5 worm cellular contexts compared by ENCODE assay signal in genomic region chrV:11858299-11858698, ce11.
TF ChIP-seq lines count a peak whose summit lies in the region.

No protein-coding gene starts in this region.

TF ChIP-seq in whole organism, L1 larva, 84 proteins besides CTCF, POLR2A, EP300 and RAD21 (continues in another document):
- TF ChIP-seq zag-1 (tag; optimal IDR thresholded peaks at IDR 0.05; lab: Kevin White, UChicago) = no peak
- TF ChIP-seq lin-14 (GFP tag; optimal IDR thresholded peaks at IDR 0.05; lab: Kevin White, UChicago) = peak; percentile 45
- TF ChIP-seq nhr-76 (tag; optimal IDR thresholded peaks at IDR 0.05; lab: Kevin White, UChicago) = no peak
- TF ChIP-seq egl-13 (tag; optimal IDR thresholded peaks at IDR 0.05; lab: Kevin White, UChicago) = no peak
- peak; percentile 23 for TF ChIP-seq snu-23 (GFP tag; optimal IDR thresholded peaks at IDR 0.05; lab: Kevin White, UChicago)
- no peak for TF ChIP-seq lin-15B (tag; optimal IDR thresholded peaks at IDR 0.05; lab: Kevin White, UChicago)
- no peak for TF ChIP-seq skn-1 (tag; optimal IDR thresholded peaks at IDR 0.05; lab: Kevin White, UChicago)
- TF ChIP-seq sptf-1 (tag; optimal IDR thresholded peaks at IDR 0.05; lab: Kevin White, UChicago) = no peak
- no peak for TF ChIP-seq sup-37 (GFP tag; optimal IDR thresholded peaks at IDR 0.05; lab: Kevin White, UChicago)
- no peak for TF ChIP-seq unc-62 (GFP tag; optimal IDR thresholded peaks at IDR 0.05; lab: Kevin White, UChicago)
- no peak for TF ChIP-seq ztf-11 (tag; optimal IDR thresholded peaks at IDR 0.05; lab: Kevin White, UChicago)
- no peak for TF ChIP-seq nhr-77 (tag; optimal IDR thresholded peaks at IDR 0.05; lab: Kevin White, UChicago)
- TF ChIP-seq C34B4.2 (tag; optimal IDR thresholded peaks at IDR 0.05; lab: Kevin White, UChicago) = no peak
- peak; percentile 11 for TF ChIP-seq nhr-71 (tag; optimal IDR thresholded peaks at IDR 0.05; lab: Kevin White, UChicago)
- TF ChIP-seq pag-3 (tag; optimal IDR thresholded peaks at IDR 0.05; lab: Kevin White, UChicago; ENCODE audit: borderline replicate concordance, insufficient read depth) = no peak
- TF ChIP-seq isw-1 (GFP tag; IDR thresholded peaks at IDR 0.05; lab: Robert Waterston, UW) = no peak
- TF ChIP-seq tbx-2 (tag; optimal IDR thresholded peaks at IDR 0.05; lab: Kevin White, UChicago) = no peak
- TF ChIP-seq nhr-28 (tag; optimal IDR thresholded peaks at IDR 0.05; lab: Kevin White, UChicago) = no peak
- no peak for TF ChIP-seq hlh-4 (tag; optimal IDR thresholded peaks at IDR 0.05; lab: Kevin White, UChicago)

TF ChIP-seq in whole organism, L2 larva, 48 proteins besides CTCF, POLR2A, EP300 and RAD21:
- TF ChIP-seq egl-27 (tag; optimal IDR thresholded peaks at IDR 0.05; lab: Kevin White, UChicago) = no peak
- TF ChIP-seq nhr-237 (tag; optimal IDR thresholded peaks at IDR 0.05; lab: Kevin White, UChicago) = no peak
- no peak for TF ChIP-seq lin-13 (GFP tag; optimal IDR thresholded peaks at IDR 0.05; lab: Kevin White, UChicago)
- no peak for TF ChIP-seq peb-1 (tag; optimal IDR thresholded peaks at IDR 0.05; lab: Kevin White, UChicago)
- TF ChIP-seq sma-9 (GFP tag; optimal IDR thresholded peaks at IDR 0.05; lab: Kevin White, UChicago) = peak; percentile 29
- no peak for TF ChIP-seq sma-9 (tag; optimal IDR thresholded peaks at IDR 0.05; lab: Kevin White, UChicago)

TF ChIP-seq in whole organism, L3 larva, 47 proteins besides CTCF, POLR2A, EP300 and RAD21:
- TF ChIP-seq elt-1 (tag; optimal IDR thresholded peaks at IDR 0.05; lab: Kevin White, UChicago) (peak; percentile 78), nhr-67 (tag; optimal IDR thresholded peaks at IDR 0.05; lab: Kevin White, UChicago) (no peak), nhr-23 (tag; optimal IDR thresholded peaks at IDR 0.05; lab: Kevin White, UChicago) (peak; percentile 15), lsy-12 (tag; optimal IDR thresholded peaks at IDR 0.05; lab: Kevin White, UChicago) (no peak)
TF ChIP-seq in whole organism, L3 larva: peak in this region for 2.

TF ChIP-seq in whole organism, L4 larva, 104 proteins besides CTCF, POLR2A, EP300 and RAD21:
- TF ChIP-seq aha-1 (tag; lab: Kevin White, UChicago) (peak; percentile 65), zip-11 (GFP tag; IDR thresholded peaks at IDR 0.05; lab: Robert Waterston, UW) (no peak)

TF ChIP-seq in whole organism, mixed stage, embryonic, 35 proteins besides CTCF, POLR2A, EP300 and RAD21:
- no peak for TF ChIP-seq sptf-1 (tag; optimal IDR thresholded peaks at IDR 0.05; lab: Kevin White, UChicago)
- TF ChIP-seq elt-1 (tag; optimal IDR thresholded peaks at IDR 0.05; lab: Kevin White, UChicago; ENCODE audit: borderline replicate concordance, insufficient read depth) = peak; percentile 77

Comparison
In these comparisons a context has a peak if more than half of its experiments do, and no peak if none do; other contexts are left out.
1. Of the 29 proteins assayed by ChIP-seq in both whole organism, L4 larva and whole organism, L1 larva: peak only in whole organism, L4 larva: aha-1; only in whole organism, L1 larva: mep-1 and unc-130; in both: none; in neither: 25; mixed calls (peak in some experiments, not most) for 1.